Worm (Caenorhabditis elegans) whole organism, early embryonic: ENCODE results near the gene C54G7.1.

ENCODE experiments used
- B0310.2 ChIP-seq: sonication (generic microtip); optimal IDR thresholded peaks from 2 replicates; lab custom pipeline; 2016; ENCODE audit warnings: mild to moderate bottlenecking, missing genetic modification characterization, missing compliant biosample characterization
- F13C5.2 ChIP-seq: sonication (generic microtip); optimal IDR thresholded peaks from 2 replicates; lab custom pipeline; 2017; ENCODE audit warnings: mild to moderate bottlenecking, missing genetic modification characterization, inconsistent platforms, missing compliant biosample characterization
- aly-1 ChIP-seq: sonication (generic microtip); optimal IDR thresholded peaks from 2 replicates; lab custom pipeline; 2016; ENCODE audit warnings: missing genetic modification characterization, missing compliant biosample characterization
- ama-1 ChIP-seq: fragments of 150-350 bp; optimal IDR thresholded peaks from 2 replicates; lab custom pipeline; 2014
- ceh-13 ChIP-seq: fragments of 200-800 bp; sonication (Bioruptor generic); optimal IDR thresholded peaks from 2 replicates; lab custom pipeline; 2018; ENCODE audit warnings: mild to moderate bottlenecking, missing genetic modification characterization, missing compliant biosample characterization
- ceh-36 ChIP-seq: sonication (generic microtip); optimal IDR thresholded peaks from 2 replicates; lab custom pipeline; 2016; ENCODE audit warnings: missing genetic modification characterization, inconsistent platforms, missing compliant biosample characterization
- ets-7 ChIP-seq: sonication (generic microtip); optimal IDR thresholded peaks from 2 replicates; lab custom pipeline; 2016; ENCODE audit warnings: missing genotype, missing genetic modification characterization, missing compliant biosample characterization
- flt-1 ChIP-seq: fragments of 200-800 bp; sonication (Bioruptor generic); IDR thresholded peaks from 2 replicates; pipeline ENCODE4 v1.3.6; 2022; ENCODE audit warnings: missing genetic modification characterization, missing compliant biosample characterization
- hmbx-1 ChIP-seq: sonication (generic microtip); optimal IDR thresholded peaks from 2 replicates; lab custom pipeline; 2016; ENCODE audit warnings: mild to moderate bottlenecking, missing genetic modification characterization, missing compliant biosample characterization
- hmg-4 ChIP-seq: fragments of 200-800 bp; sonication (Bioruptor generic); optimal IDR thresholded peaks from 2 replicates; lab custom pipeline; 2018; ENCODE audit warnings: mild to moderate bottlenecking, missing genetic modification characterization, missing compliant biosample characterization
- hnd-1 ChIP-seq: sonication (generic microtip); optimal IDR thresholded peaks from 2 replicates; lab custom pipeline; 2016; ENCODE audit warnings: missing genetic modification characterization, missing compliant biosample characterization
- pes-1 ChIP-seq: fragments of 200-800 bp; sonication (Bioruptor generic); IDR thresholded peaks from 2 replicates; pipeline ENCODE4 v1.3.6; 2022; ENCODE audit warnings: missing genetic modification reagents, missing genetic modification characterization, missing compliant biosample characterization
- scrt-1 ChIP-seq: fragments of 200-800 bp; sonication (Bioruptor generic); IDR thresholded peaks from 2 replicates; pipeline ENCODE4 v1.3.6; 2022; ENCODE audit warnings: missing genetic modification characterization, missing compliant biosample characterization
- sea-1 ChIP-seq: fragments of 200-800 bp; sonication (Bioruptor generic); conservative IDR thresholded peaks from 2 replicates; pipeline ENCODE4 v1.3.6; 2022; ENCODE audit warnings: missing genetic modification characterization, missing compliant biosample characterization
- tbx-11 ChIP-seq: fragments of 200-800 bp; sonication (Bioruptor generic); IDR thresholded peaks from 2 replicates; pipeline ENCODE4 v1.3.6; 2022; ENCODE audit warnings: missing genetic modification characterization, missing compliant biosample characterization
- tbx-37 ChIP-seq: fragments of 200-800 bp; sonication (Bioruptor generic); conservative IDR thresholded peaks from 2 replicates; pipeline ENCODE4 v1.3.6; 2022; ENCODE audit warnings: missing genetic modification reagents, missing genetic modification characterization, missing compliant biosample characterization
- tra-4 ChIP-seq: sonication (generic microtip); optimal IDR thresholded peaks from 2 replicates; lab custom pipeline; 2017; ENCODE audit warnings: missing genetic modification characterization, missing compliant biosample characterization

C54G7.1 gene

DNA sequence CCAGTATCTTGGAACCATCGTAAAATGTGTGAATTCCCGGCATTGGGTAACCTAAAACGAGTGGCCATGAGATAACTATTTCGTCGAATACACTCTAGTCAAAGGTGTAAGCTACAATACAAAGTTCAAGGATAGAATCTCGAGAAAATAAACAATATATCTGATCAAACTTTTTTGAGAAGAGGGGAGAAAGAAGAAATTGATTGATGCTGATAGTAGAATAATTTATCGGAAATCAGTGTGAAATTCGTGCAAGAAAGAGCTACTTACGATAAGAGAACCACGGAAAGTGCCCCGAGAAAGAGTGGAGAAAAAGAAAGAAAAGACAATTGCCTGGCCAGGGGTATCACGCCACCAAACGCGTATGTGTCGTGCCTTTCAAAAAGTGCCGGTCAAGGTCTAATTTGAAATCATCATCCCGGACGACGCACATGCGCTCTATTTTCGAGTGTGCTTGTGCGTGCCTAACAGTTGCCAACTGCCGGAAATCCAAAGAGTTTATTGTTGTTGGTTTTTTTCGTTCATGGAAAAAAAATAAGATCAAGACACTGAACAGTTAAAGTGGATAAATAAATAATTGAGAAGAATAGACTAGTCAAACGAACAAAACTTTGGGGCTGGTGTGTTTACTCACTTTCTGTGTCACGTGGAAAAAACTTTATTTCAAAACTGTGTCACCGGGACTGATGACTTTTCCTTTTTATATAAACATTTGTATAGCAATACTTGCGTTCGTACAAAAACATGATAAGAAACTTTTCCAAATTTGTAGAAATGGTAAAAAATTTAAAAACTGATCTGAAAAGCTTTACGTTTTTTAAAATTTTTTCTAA, 20.8 kb upstream of the C54G7.1 start, which contains the start of gene mboa-3:
mboa-3 (minus strand) TSS at position 51 of the 833 bp plus-strand sequence.
- TF ChIP-seq F13C5.2 (tag; lab: Kevin White, UChicago) = no peak
- TF ChIP-seq scrt-1 (GFP tag; lab: Robert Waterston, UW) = no peak
- TF ChIP-seq ceh-13 (GFP tag; lab: Kevin White, UChicago) = no peak
- TF ChIP-seq hmbx-1 (tag; lab: Kevin White, UChicago) = no peak
- no peak for TF ChIP-seq ama-1 (lab: Kevin White, UChicago)
- TF ChIP-seq aly-1 = no peak
- no peak for TF ChIP-seq hmg-4
- TF ChIP-seq ets-7 (tag; lab: Kevin White, UChicago) = no peak
- TF ChIP-seq pes-1 (GFP tag; lab: Robert Waterston, UW) = no peak

ce11 chrX:5524260-5524659, 19.5 kb upstream of the C54G7.1 start:
- TF ChIP-seq flt-1 (no peak), hmbx-1 (tag; lab: Kevin White, UChicago) (no peak), ceh-36 (no peak), pes-1 (GFP tag; lab: Robert Waterston, UW) (no peak)

ce11 chrX:5538416-5538815, 5.3 kb upstream of the C54G7.1 start, which contains the start of gene lgx-1:
Gene lgx-1 (minus strand): TSS chrX:5538516.
- TF ChIP-seq ceh-13 (GFP tag; lab: Kevin White, UChicago) (no peak), tra-4 (no peak), tbx-11 (no peak), hnd-1 (tag; lab: Kevin White, UChicago) (no peak), hmbx-1 (tag; lab: Kevin White, UChicago) (no peak), pes-1 (GFP tag; lab: Robert Waterston, UW) (no peak), hmg-4 (no peak), aly-1 (no peak), ama-1 (lab: Kevin White, UChicago) (no peak), ets-7 (tag; lab: Kevin White, UChicago) (no peak), scrt-1 (GFP tag; lab: Robert Waterston, UW) (no peak), tbx-37 (no peak), flt-1 (no peak), B0310.2 (tag; lab: Kevin White, UChicago) (no peak), ceh-36 (no peak), F13C5.2 (tag; lab: Kevin White, UChicago) (no peak), sea-1 (GFP tag; lab: Robert Waterston, UW) (no peak)

ce11 chrX:5547828-5548227, 4.1 kb downstream of the C54G7.1 start:
- no peak for TF ChIP-seq ama-1 (lab: Kevin White, UChicago)
- no peak for TF ChIP-seq aly-1
- no peak for TF ChIP-seq pes-1 (GFP tag; lab: Robert Waterston, UW)
- no peak for TF ChIP-seq scrt-1 (GFP tag; lab: Robert Waterston, UW)
- no peak for TF ChIP-seq ets-7 (tag; lab: Kevin White, UChicago)
- TF ChIP-seq hnd-1 (tag; lab: Kevin White, UChicago) = no peak
- TF ChIP-seq ceh-36 = no peak
- TF ChIP-seq F13C5.2 (tag; lab: Kevin White, UChicago) = no peak
- no peak for TF ChIP-seq tra-4
- TF ChIP-seq hmbx-1 (tag; lab: Kevin White, UChicago) = no peak
- TF ChIP-seq tbx-37 = no peak
- no peak for TF ChIP-seq B0310.2 (tag; lab: Kevin White, UChicago)
- TF ChIP-seq hmg-4 = no peak
- no peak for TF ChIP-seq sea-1 (GFP tag; lab: Robert Waterston, UW)
- TF ChIP-seq ceh-13 (GFP tag; lab: Kevin White, UChicago) = no peak
- no peak for TF ChIP-seq tbx-11
- no peak for TF ChIP-seq flt-1

- TF ChIP-seq F13C5.2 (tag; lab: Kevin White, UChicago) = no peak
- TF ChIP-seq hmg-4 = no peak
- TF ChIP-seq scrt-1 (GFP tag; lab: Robert Waterston, UW) = no peak
- no peak for TF ChIP-seq tra-4
- no peak for TF ChIP-seq pes-1 (GFP tag; lab: Robert Waterston, UW)
- TF ChIP-seq aly-1 = no peak
- no peak for TF ChIP-seq hmbx-1 (tag; lab: Kevin White, UChicago)
- no peak for TF ChIP-seq ceh-13 (GFP tag; lab: Kevin White, UChicago)
- TF ChIP-seq flt-1 = no peak
- no peak for TF ChIP-seq tbx-37
These were observed 8.9 kb downstream of the C54G7.1 start, which contains the start of gene ifta-1 for ce11 chrX:5552652-5553051. Gene ifta-1 (minus strand): TSS chrX:5552752.

ce11 chrX:5555055-5555629, 11.4 kb downstream of the C54G7.1 start:
- TF ChIP-seq tbx-11 (no peak), F13C5.2 (tag; lab: Kevin White, UChicago) (no peak), hmbx-1 (tag; lab: Kevin White, UChicago) (no peak), scrt-1 (GFP tag; lab: Robert Waterston, UW) (no peak), sea-1 (GFP tag; lab: Robert Waterston, UW) (no peak), tra-4 (no peak), ceh-13 (GFP tag; lab: Kevin White, UChicago) (no peak)

DNA sequence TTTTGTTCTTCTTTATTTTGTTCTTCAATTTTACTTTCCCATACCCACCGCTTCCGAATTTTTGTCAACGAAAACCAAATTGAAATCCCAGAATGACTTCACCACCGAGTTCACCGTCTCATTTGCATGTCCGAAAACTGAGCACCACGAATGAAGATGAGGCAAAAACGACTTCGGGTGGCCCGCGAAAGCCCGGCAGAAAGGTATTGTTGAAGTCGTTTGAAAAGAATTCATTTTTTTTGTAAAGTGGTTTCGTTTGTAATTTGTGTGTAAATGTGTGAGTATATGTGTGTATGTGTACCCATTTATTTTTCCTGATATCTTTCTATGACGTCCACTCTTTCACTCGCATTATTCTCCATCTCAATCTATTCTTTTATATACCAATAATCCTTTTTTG, 14.2 kb downstream of the C54G7.1 start, which contains the start of gene C38C5.1:
C38C5.1 (plus strand) TSS at position 90 of the 400 bp plus-strand sequence.
- TF ChIP-seq tbx-37 (no peak), ets-7 (tag; lab: Kevin White, UChicago) (no peak), ama-1 (lab: Kevin White, UChicago) (no peak), hmbx-1 (tag; lab: Kevin White, UChicago) (no peak), ceh-36 (no peak), hnd-1 (tag; lab: Kevin White, UChicago) (no peak), flt-1 (no peak), F13C5.2 (tag; lab: Kevin White, UChicago) (no peak), aly-1 (no peak), sea-1 (GFP tag; lab: Robert Waterston, UW) (no peak), ceh-13 (GFP tag; lab: Kevin White, UChicago) (no peak), scrt-1 (GFP tag; lab: Robert Waterston, UW) (no peak), hmg-4 (no peak), pes-1 (GFP tag; lab: Robert Waterston, UW) (no peak), tra-4 (no peak), B0310.2 (tag; lab: Kevin White, UChicago) (no peak), tbx-11 (no peak)
